Worm (Caenorhabditis elegans): ENCODE results near the gene icl-1.

Gene icl-1

ce11 chrV:728822-729493 lies 1.2 kb upstream of the icl-1 start:
- TF ChIP-seq cog-1 (tag; optimal IDR thresholded peaks at IDR 0.05) (no peak), ztf-29 (GFP tag; IDR thresholded peaks at IDR 0.05) (no peak), ref-1 (GFP tag; conservative IDR thresholded peaks at IDR 0.05) (no peak), flt-1 (GFP tag; IDR thresholded peaks at IDR 0.05) (no peak), tab-1 (GFP tag; IDR thresholded peaks at IDR 0.05) (no peak), T22C8.4 (GFP tag; IDR thresholded peaks at IDR 0.05) (no peak), klf-2 (GFP tag; conservative IDR thresholded peaks at IDR 0.05) (no peak), med-1 (GFP tag; optimal IDR thresholded peaks at IDR 0.05; ENCODE audit: insufficient read depth) (no peak), ztf-23 (GFP tag; IDR thresholded peaks at IDR 0.05) (no peak)

- TF ChIP-seq T22C8.4 (GFP tag; IDR thresholded peaks at IDR 0.05), result no peak
- TF ChIP-seq ref-1 (GFP tag; conservative IDR thresholded peaks at IDR 0.05), result no peak
- TF ChIP-seq med-1 (GFP tag; optimal IDR thresholded peaks at IDR 0.05; ENCODE audit: insufficient read depth), result no peak
- no peak for TF ChIP-seq flt-1 (GFP tag; IDR thresholded peaks at IDR 0.05)
- no peak for TF ChIP-seq klf-2 (GFP tag; conservative IDR thresholded peaks at IDR 0.05)
- no peak for TF ChIP-seq cog-1 (tag; optimal IDR thresholded peaks at IDR 0.05)
- no peak for TF ChIP-seq ztf-29 (GFP tag; IDR thresholded peaks at IDR 0.05)
- no peak for TF ChIP-seq tab-1 (GFP tag; IDR thresholded peaks at IDR 0.05)
- no peak for TF ChIP-seq ztf-23 (GFP tag; IDR thresholded peaks at IDR 0.05)
Measured at ce11 chrV:726573-727483, 976 bp downstream of the icl-1 start.

DNA sequence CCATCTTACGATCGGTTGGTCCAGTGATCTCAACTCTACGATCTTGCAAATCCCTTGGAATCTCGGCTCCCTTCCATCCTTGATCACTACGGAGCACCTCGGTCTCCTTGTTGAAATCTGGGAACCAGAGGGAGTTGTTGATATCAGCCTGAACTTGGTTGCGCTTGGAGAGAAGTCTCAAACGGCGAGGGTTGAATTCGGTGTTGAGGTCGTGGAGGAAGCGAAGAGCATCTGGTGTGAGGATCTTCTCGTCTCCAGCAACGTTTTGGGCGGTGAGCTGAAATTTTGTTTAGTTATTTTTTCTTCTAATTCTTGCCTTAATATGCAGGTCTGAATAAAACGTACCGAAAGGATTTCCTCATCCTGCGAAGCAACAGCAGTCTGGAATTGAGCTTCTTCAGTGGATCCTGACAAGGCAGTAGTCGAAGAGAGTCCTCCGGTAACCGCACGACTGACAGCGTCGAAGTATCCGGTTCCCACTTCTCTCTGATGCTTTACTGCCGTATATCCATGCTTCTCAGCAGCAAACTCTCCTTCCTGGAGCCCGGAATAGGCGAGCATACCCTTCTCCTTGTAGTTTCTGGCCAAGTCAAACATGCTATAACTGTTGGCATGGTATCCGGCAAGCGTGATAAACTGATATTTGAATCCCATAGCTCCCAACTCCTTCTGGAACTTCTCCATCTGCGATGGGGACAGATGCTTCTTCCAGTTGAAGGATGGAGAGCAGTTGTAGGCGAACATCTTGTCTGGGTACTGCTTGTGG lies 1.8 kb downstream of the icl-1 start:
- TF ChIP-seq klf-2 (GFP tag; conservative IDR thresholded peaks at IDR 0.05) (no peak), ref-1 (GFP tag; conservative IDR thresholded peaks at IDR 0.05) (no peak), cog-1 (tag; optimal IDR thresholded peaks at IDR 0.05) (no peak), ztf-29 (GFP tag; IDR thresholded peaks at IDR 0.05) (no peak), flt-1 (GFP tag; IDR thresholded peaks at IDR 0.05) (no peak), ztf-23 (GFP tag; IDR thresholded peaks at IDR 0.05) (no peak), T22C8.4 (GFP tag; IDR thresholded peaks at IDR 0.05) (no peak), med-1 (GFP tag; optimal IDR thresholded peaks at IDR 0.05; ENCODE audit: insufficient read depth) (no peak), tab-1 (GFP tag; IDR thresholded peaks at IDR 0.05) (no peak)

- no peak for TF ChIP-seq tab-1 (GFP tag; IDR thresholded peaks at IDR 0.05)
- TF ChIP-seq cog-1 (tag; optimal IDR thresholded peaks at IDR 0.05), result no peak
- TF ChIP-seq med-1 (GFP tag; optimal IDR thresholded peaks at IDR 0.05; ENCODE audit: insufficient read depth), result no peak
- 0 out of 2 replicates have a peak, but pooled peaks have one; percentile 45 for TF ChIP-seq flt-1 (GFP tag; IDR thresholded peaks at IDR 0.05)
- TF ChIP-seq ref-1 (GFP tag; conservative IDR thresholded peaks at IDR 0.05), result no peak
- TF ChIP-seq T22C8.4 (GFP tag; IDR thresholded peaks at IDR 0.05), result no peak
- no peak for TF ChIP-seq klf-2 (GFP tag; conservative IDR thresholded peaks at IDR 0.05)
- no peak for TF ChIP-seq ztf-23 (GFP tag; IDR thresholded peaks at IDR 0.05)
Measured at ce11 chrV:724946-725806, 2.6 kb downstream of the icl-1 start.

DNA sequence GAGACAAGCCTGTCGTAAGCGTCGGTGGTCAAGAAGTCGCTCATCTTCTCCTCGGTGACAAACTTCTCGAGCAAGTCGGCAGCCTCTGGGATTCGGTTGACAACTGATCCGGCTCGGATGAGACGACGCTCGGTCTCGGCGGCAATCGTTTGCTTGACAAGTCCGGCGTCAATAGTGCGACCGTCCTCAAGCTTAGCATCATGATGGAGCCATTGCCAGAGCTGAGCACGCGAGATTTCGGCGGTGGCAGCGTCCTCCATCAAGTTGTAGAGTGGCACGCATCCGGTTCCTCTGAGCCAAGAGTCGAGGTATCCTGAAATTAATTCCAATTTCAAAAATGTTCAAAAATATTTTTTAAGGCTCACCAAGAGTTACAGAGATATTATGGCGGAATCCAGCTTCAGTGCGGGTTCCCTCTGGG lies 3.3 kb downstream of the icl-1 start:
- TF ChIP-seq ref-1 (GFP tag; conservative IDR thresholded peaks at IDR 0.05), result no peak
- no peak for TF ChIP-seq ztf-23 (GFP tag; IDR thresholded peaks at IDR 0.05)
- no peak for TF ChIP-seq cog-1 (tag; optimal IDR thresholded peaks at IDR 0.05)
- TF ChIP-seq med-1 (GFP tag; optimal IDR thresholded peaks at IDR 0.05; ENCODE audit: insufficient read depth), result no peak
- no peak for TF ChIP-seq T22C8.4 (GFP tag; IDR thresholded peaks at IDR 0.05)
- TF ChIP-seq tab-1 (GFP tag; IDR thresholded peaks at IDR 0.05), result no peak
- no peak for TF ChIP-seq flt-1 (GFP tag; IDR thresholded peaks at IDR 0.05)
- no peak for TF ChIP-seq klf-2 (GFP tag; conservative IDR thresholded peaks at IDR 0.05)
- no peak for TF ChIP-seq ztf-29 (GFP tag; IDR thresholded peaks at IDR 0.05)

ce11 chrV:723895-724352 lies 3.9 kb downstream of the icl-1 start, which contains the start of gene fbxb-72:
Gene fbxb-72 (minus strand): TSS chrV:723952.
- TF ChIP-seq klf-2 (GFP tag; conservative IDR thresholded peaks at IDR 0.05) (no peak), T22C8.4 (GFP tag; IDR thresholded peaks at IDR 0.05) (no peak), ztf-23 (GFP tag; IDR thresholded peaks at IDR 0.05) (no peak), ref-1 (GFP tag; conservative IDR thresholded peaks at IDR 0.05) (no peak), med-1 (GFP tag; optimal IDR thresholded peaks at IDR 0.05; ENCODE audit: insufficient read depth) (no peak), flt-1 (GFP tag; IDR thresholded peaks at IDR 0.05) (peak; percentile 51; the same call in 1 of the 2 replicates)

DNA sequence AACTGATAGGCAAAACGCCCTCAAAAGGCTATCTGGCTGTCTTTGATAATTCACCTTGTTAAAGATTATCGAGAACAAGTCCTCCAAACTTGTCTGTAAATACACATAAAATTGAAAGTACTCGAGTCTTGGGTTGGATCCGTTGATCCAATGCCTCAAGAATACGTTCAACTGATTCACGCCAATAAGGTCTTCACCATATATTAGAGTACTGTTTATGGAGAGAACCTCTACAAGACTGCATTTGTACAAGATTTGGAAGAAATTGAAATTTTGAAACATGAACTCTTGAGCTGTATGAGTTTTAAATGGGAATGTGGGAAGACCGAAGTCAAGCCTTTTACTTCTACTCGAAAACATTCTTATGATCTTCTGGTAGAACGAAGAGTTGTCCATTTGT lies 4.9 kb downstream of the icl-1 start:
- TF ChIP-seq klf-2 (GFP tag; conservative IDR thresholded peaks at IDR 0.05) (no peak), med-1 (GFP tag; optimal IDR thresholded peaks at IDR 0.05; ENCODE audit: insufficient read depth) (no peak), ztf-29 (GFP tag; IDR thresholded peaks at IDR 0.05) (no peak), ref-1 (GFP tag; conservative IDR thresholded peaks at IDR 0.05) (no peak), flt-1 (GFP tag; IDR thresholded peaks at IDR 0.05) (no peak), ztf-23 (GFP tag; IDR thresholded peaks at IDR 0.05) (no peak), cog-1 (tag; optimal IDR thresholded peaks at IDR 0.05) (no peak), T22C8.4 (GFP tag; IDR thresholded peaks at IDR 0.05) (no peak), tab-1 (GFP tag; IDR thresholded peaks at IDR 0.05) (no peak)

ce11 chrV:719731-720130 lies 8.1 kb downstream of the icl-1 start, which contains the start of gene srbc-40:
Gene srbc-40 (minus strand): TSS chrV:719831.
- TF ChIP-seq ref-1 (GFP tag; conservative IDR thresholded peaks at IDR 0.05), result no peak
- no peak for TF ChIP-seq ztf-29 (GFP tag; IDR thresholded peaks at IDR 0.05)

All from whole organism, midembryonic.